Fruit fly (Drosophila melanogaster): ENCODE results near the gene CG16700.

- TF ChIP-seq CG14711 (tag; optimal IDR thresholded peaks at IDR 0.05) (no peak), CG11617 (GFP tag; optimal IDR thresholded peaks at IDR 0.05) (no peak), CG12768 (GFP tag; optimal IDR thresholded peaks at IDR 0.05) (no peak), tj (GFP tag; optimal IDR thresholded peaks at IDR 0.05) (no peak), Mnt (GFP tag; optimal IDR thresholded peaks at IDR 0.05) (no peak), cnc (optimal IDR thresholded peaks at IDR 0.05) (no peak), toe (GFP tag; optimal IDR thresholded peaks at IDR 0.05) (no peak), Clk (GFP tag; optimal IDR thresholded peaks at IDR 0.05) (no peak), Hr96 (GFP tag; optimal IDR thresholded peaks at IDR 0.05) (no peak)
Observed at dm6 chrX:17081147-17081546, 10.5 kb upstream of the CG16700 start, which contains the start of gene CG4955.

Data from whole organism, adult.